Fruit fly (Drosophila melanogaster): Measurements from ENCODE around the gene Hyls1.

Gene Hyls1

DNA sequence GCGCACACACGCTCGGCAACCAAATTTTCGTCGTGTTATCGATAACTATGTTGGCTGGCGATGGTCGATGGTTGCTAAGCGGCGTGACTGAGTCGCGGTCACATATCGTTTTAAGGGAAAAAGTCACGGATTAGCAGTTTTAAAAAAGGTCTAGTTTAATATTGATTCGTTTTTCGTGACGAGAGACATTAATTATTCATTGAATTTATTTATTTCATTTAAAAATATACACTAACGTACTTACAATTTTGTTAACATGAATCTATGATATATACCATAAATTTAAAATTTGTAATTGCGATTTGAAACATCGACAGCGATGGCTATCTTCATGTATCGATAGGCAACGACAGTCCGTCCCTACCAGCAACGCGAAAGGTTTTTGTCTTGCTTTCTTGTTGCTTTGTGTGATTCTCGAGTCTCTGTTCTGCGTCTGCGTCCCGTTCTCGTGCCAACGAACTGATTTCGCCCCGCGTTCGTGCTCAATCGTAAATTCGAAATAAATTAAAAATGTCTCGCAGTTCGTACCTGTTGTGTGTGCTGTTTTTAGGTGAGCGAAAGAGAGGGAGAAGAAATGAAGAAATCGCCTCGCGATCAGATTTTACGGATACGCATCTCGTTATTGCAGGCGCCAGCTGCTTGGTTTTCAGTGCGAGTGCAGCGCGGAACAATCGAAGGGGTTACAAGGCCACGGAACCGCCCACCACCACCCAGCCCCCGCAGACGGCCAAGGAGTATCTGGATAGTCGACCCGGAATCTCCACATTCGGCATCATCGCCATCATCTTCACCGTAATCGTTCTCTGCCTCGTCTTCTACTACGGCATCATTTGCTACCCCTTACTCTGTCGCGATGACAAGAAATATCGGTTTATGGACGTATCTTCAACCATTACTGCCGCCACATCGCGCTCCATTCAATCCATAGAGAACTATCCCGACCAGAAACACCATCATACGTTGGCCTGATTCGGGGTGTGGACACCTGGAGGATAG lies at the start of gene Hyls1, which contains the start of the genes chif and CG4455 (continued):
- TF ChIP-seq zen (tag; optimal IDR thresholded peaks at IDR 0.05) (no peak), HHEX (GFP tag; optimal IDR thresholded peaks at IDR 0.05) (no peak), Bdp1 (GFP tag; optimal IDR thresholded peaks at IDR 0.05) (no peak), lov (optimal IDR thresholded peaks at IDR 0.05) (no peak), lov (GFP tag; IDR thresholded peaks at IDR 0.05) (no peak), psq (GFP tag; optimal IDR thresholded peaks at IDR 0.05) (peak; percentile 39), CG13287 (GFP tag; IDR thresholded peaks at IDR 0.05; ENCODE audit: partially characterized antibody) (peak; percentile 88), bbx (GFP tag; IDR thresholded peaks at IDR 0.05; ENCODE audit: partially characterized antibody) (peak; percentile 78), CG11560 (tag; IDR thresholded peaks at IDR 0.05) (no peak), mam (GFP tag; optimal IDR thresholded peaks at IDR 0.05) (no peak), Med (GFP tag) (peak; percentile 67), inv (GFP tag; IDR thresholded peaks at IDR 0.05; ENCODE audit: partially characterized antibody) (peak; percentile 89), cad (GFP tag; optimal IDR thresholded peaks at IDR 0.05) (no peak), ftz-f1 (GFP tag; optimal IDR thresholded peaks at IDR 0.05) (no peak), CG10274 (GFP tag; optimal IDR thresholded peaks at IDR 0.05) (no peak), Hr39 (optimal IDR thresholded peaks at IDR 0.05) (no peak), zf30C (GFP tag; optimal IDR thresholded peaks at IDR 0.05) (no peak), Poxn (GFP tag; IDR thresholded peaks at IDR 0.05) (no peak), CG10267 (tag; optimal IDR thresholded peaks at IDR 0.05) (peak; percentile 67), D (optimal IDR thresholded peaks at IDR 0.05) (peak; percentile 67), D (GFP tag; optimal IDR thresholded peaks at IDR 0.05) (peak; percentile 40), CG1792 (GFP tag; optimal IDR thresholded peaks at IDR 0.05) (no peak), Hr3 (GFP tag; optimal IDR thresholded peaks at IDR 0.05) (peak; percentile 46), pzg (GFP tag; optimal IDR thresholded peaks at IDR 0.05) (peak; percentile 51), CG2199 (GFP tag; IDR thresholded peaks at IDR 0.05) (no peak), jigr1 (GFP tag; IDR thresholded peaks at IDR 0.05) (no peak), z (GFP tag; IDR thresholded peaks at IDR 0.05) (no peak), sens-2 (GFP tag; IDR thresholded peaks at IDR 0.05) (no peak), CG11398 (GFP tag; optimal IDR thresholded peaks at IDR 0.05) (no peak), CG6854 (GFP tag; optimal IDR thresholded peaks at IDR 0.05) (no peak), repo (GFP tag; optimal IDR thresholded peaks at IDR 0.05) (no peak), CG16813 (GFP tag; IDR thresholded peaks at IDR 0.05; ENCODE audit: partially characterized antibody) (peak; percentile 94), Lpt (GFP tag; optimal IDR thresholded peaks at IDR 0.05) (no peak), caup (GFP tag; optimal IDR thresholded peaks at IDR 0.05; ENCODE audit: severe bottlenecking) (peak; percentile 20), Dek (tag; optimal IDR thresholded peaks at IDR 0.05) (peak; percentile 41), CG8359 (GFP tag; optimal IDR thresholded peaks at IDR 0.05; ENCODE audit: borderline replicate concordance) (no peak), CG30431 (GFP tag; optimal IDR thresholded peaks at IDR 0.05) (no peak), CG33213 (GFP tag; optimal IDR thresholded peaks at IDR 0.05) (no peak), zfh2 (GFP tag; optimal IDR thresholded peaks at IDR 0.05) (peak; percentile 39), PHDP (tag; optimal IDR thresholded peaks at IDR 0.05) (no peak), HLHmδ (GFP tag; optimal IDR thresholded peaks at IDR 0.05) (no peak), CG4854 (GFP tag; optimal IDR thresholded peaks at IDR 0.05) (no peak), gce (GFP tag; IDR thresholded peaks at IDR 0.05) (no peak), CG17912 (GFP tag; optimal IDR thresholded peaks at IDR 0.05) (no peak), CG3281 (GFP tag; optimal IDR thresholded peaks at IDR 0.05) (peak; percentile 24), CG30403 (GFP tag; optimal IDR thresholded peaks at IDR 0.05) (peak; percentile 53), exex (tag; optimal IDR thresholded peaks at IDR 0.05) (peak; percentile 19), her (GFP tag; optimal IDR thresholded peaks at IDR 0.05) (no peak), NFAT (GFP tag; IDR thresholded peaks at IDR 0.05) (no peak), Atf3 (GFP tag; optimal IDR thresholded peaks at IDR 0.05) (no peak)
